Worm (Caenorhabditis elegans) whole organism, L1 larva: Measurements from ENCODE around the gene spat-3.

ENCODE experiments used
- C34B4.2 ChIP-seq: sonication (generic microtip); optimal IDR thresholded peaks from 2 replicates; lab custom pipeline; 2017; ENCODE audit warnings: mild to moderate bottlenecking, missing genetic modification characterization, missing compliant biosample characterization
- F16B12.6 ChIP-seq: fragments of 150-350 bp; optimal IDR thresholded peaks from 2 replicates; lab custom pipeline; 2014; ENCODE audit warnings: missing biosample characterization, missing genetic modification characterization
- Y116A8C.19 ChIP-seq: sonication (generic microtip); optimal IDR thresholded peaks from 2 replicates; lab custom pipeline; 2016; ENCODE audit warnings: missing compliant biosample characterization, missing genetic modification characterization, borderline replicate concordance
- aly-2 ChIP-seq: fragments of 150-350 bp; optimal IDR thresholded peaks from 2 replicates; lab custom pipeline; 2014; ENCODE audit warnings: missing biosample characterization, missing genetic modification characterization
- ceh-8 ChIP-seq: fragments of 200-800 bp; sonication (Bioruptor generic); optimal IDR thresholded peaks from 2 replicates; lab custom pipeline; 2018; ENCODE audit warnings: mild to moderate bottlenecking, missing genetic modification characterization, moderate library complexity, missing compliant biosample characterization
- ceh-82 ChIP-seq, 3 experiments: fragments of 150-350 bp in 1 of 3; sonication (generic microtip) in 2 of 3; optimal IDR thresholded peaks; 2 replicates each; lab custom pipeline; 2014 to 2017; ENCODE audit warnings: missing biosample characterization in 3 of 3, missing genetic modification characterization in 3 of 3
- ceh-88 ChIP-seq: fragments of 200-800 bp; sonication (Bioruptor generic); IDR thresholded peaks from 2 replicates; pipeline ENCODE4 v1.3.6; 2022; ENCODE audit warnings: missing genetic modification characterization, missing compliant biosample characterization
- ceh-90 ChIP-seq: sonication (generic microtip); optimal IDR thresholded peaks from 2 replicates; lab custom pipeline; 2016; ENCODE audit warnings: missing genetic modification characterization, missing compliant biosample characterization
- dpl-1 ChIP-seq, 3 experiments: fragments of 150-350 bp in 2 of 3; sonication (generic microtip) in 1 of 3; optimal IDR thresholded peaks; 2 replicates each; lab custom pipeline; 2014 to 2017; ENCODE audit warnings: missing biosample characterization in 3 of 3, missing genetic modification characterization in 3 of 3, missing genetic modification reagents in 3 of 3
- egl-13 ChIP-seq: sonication (generic microtip); optimal IDR thresholded peaks from 2 replicates; lab custom pipeline; 2016; ENCODE audit warnings: missing genotype, missing genetic modification reagents, missing genetic modification characterization, missing compliant biosample characterization
- elt-2 ChIP-seq: sonication (generic microtip); optimal IDR thresholded peaks from 2 replicates; lab custom pipeline; 2016; ENCODE audit warnings: missing genetic modification characterization, mild to moderate bottlenecking, inconsistent platforms, missing compliant biosample characterization, missing genetic modification reagents
- elt-3 ChIP-seq, 6 experiments: fragments of 150-350 bp in 1 of 6; sonication (generic microtip); optimal IDR thresholded peaks; 2 replicates each; lab custom pipeline; 2017 to 2018; ENCODE audit warnings: missing biosample characterization in 6 of 6, missing genetic modification characterization in 6 of 6, inconsistent platforms in 1 of 6
- ets-5 ChIP-seq: fragments of 200-800 bp; sonication (Bioruptor generic); IDR thresholded peaks from 2 replicates; pipeline ENCODE4 v1.3.6; 2022; ENCODE audit warnings: missing genetic modification characterization, missing compliant biosample characterization
- fkh-4 ChIP-seq: sonication (generic microtip); optimal IDR thresholded peaks from 2 replicates; lab custom pipeline; 2016; ENCODE audit warnings: missing compliant biosample characterization, missing genetic modification characterization, borderline replicate concordance
- hlh-17 ChIP-seq: fragments of 200-800 bp; sonication (Bioruptor generic); optimal IDR thresholded peaks from 2 replicates; lab custom pipeline; 2018; ENCODE audit warnings: missing genetic modification characterization, mild to moderate bottlenecking, missing compliant biosample characterization, moderate library complexity, borderline replicate concordance
- hlh-4 ChIP-seq: sonication (generic microtip); optimal IDR thresholded peaks from 2 replicates; lab custom pipeline; 2016; ENCODE audit warnings: mild to moderate bottlenecking, missing genetic modification characterization, missing compliant biosample characterization
- lin-13 ChIP-seq: fragments of 150-350 bp; optimal IDR thresholded peaks from 2 replicates; lab custom pipeline; 2014; ENCODE audit warnings: missing biosample characterization, missing genetic modification reagents, missing genetic modification characterization
- lin-15B ChIP-seq: fragments of 150-350 bp; sonication (generic microtip); optimal IDR thresholded peaks from 3 replicates; lab custom pipeline; 2014; ENCODE audit warnings: missing biosample characterization, missing genetic modification characterization
- lin-39 ChIP-seq: fragments of 150-350 bp; optimal IDR thresholded peaks from 2 replicates; lab custom pipeline; 2014; ENCODE audit warnings: missing biosample characterization, missing genetic modification reagents, missing genetic modification characterization
- lir-3 ChIP-seq: sonication (generic microtip); optimal IDR thresholded peaks from 2 replicates; lab custom pipeline; 2016; ENCODE audit warnings: mild to moderate bottlenecking, missing genetic modification characterization, moderate library complexity, missing compliant biosample characterization; ENCODE audit not compliant: poor library complexity
- mab-9 ChIP-seq: fragments of 200-800 bp; sonication (Bioruptor generic); IDR thresholded peaks from 2 replicates; pipeline ENCODE4 v1.3.6; 2022; ENCODE audit warnings: missing genetic modification reagents, missing genetic modification characterization, missing compliant biosample characterization
- mef-2 ChIP-seq: fragments of 150-350 bp; optimal IDR thresholded peaks from 2 replicates; lab custom pipeline; 2014; ENCODE audit warnings: missing biosample characterization, missing genetic modification characterization
- mep-1 ChIP-seq: fragments of 150-350 bp; optimal IDR thresholded peaks from 2 replicates; lab custom pipeline; 2014; ENCODE audit warnings: missing biosample characterization, missing genetic modification characterization
- nhr-11 ChIP-seq: fragments of 150-350 bp; optimal IDR thresholded peaks from 2 replicates; lab custom pipeline; 2014; ENCODE audit warnings: missing biosample characterization, missing genetic modification characterization
- nhr-20 ChIP-seq: sonication (generic microtip); optimal IDR thresholded peaks from 2 replicates; lab custom pipeline; 2016; ENCODE audit warnings: mild to moderate bottlenecking, missing genetic modification characterization, missing compliant biosample characterization
- nhr-237 ChIP-seq: fragments of 150-350 bp; optimal IDR thresholded peaks from 2 replicates; lab custom pipeline; 2014; ENCODE audit warnings: missing biosample characterization, missing genetic modification characterization
- nhr-47 ChIP-seq: sonication (generic microtip); optimal IDR thresholded peaks from 2 replicates; lab custom pipeline; 2016; ENCODE audit warnings: mild to moderate bottlenecking, missing genetic modification characterization, moderate library complexity, missing compliant biosample characterization
- nhr-71 ChIP-seq: sonication (generic microtip); optimal IDR thresholded peaks from 2 replicates; lab custom pipeline; 2016; ENCODE audit warnings: mild to moderate bottlenecking, missing genetic modification characterization, moderate library complexity, missing compliant biosample characterization
- nhr-77 ChIP-seq: fragments of 150-350 bp; optimal IDR thresholded peaks from 2 replicates; lab custom pipeline; 2014; ENCODE audit warnings: missing biosample characterization, missing genetic modification characterization
- nhr-84 ChIP-seq: sonication (generic microtip); optimal IDR thresholded peaks from 2 replicates; lab custom pipeline; 2017; ENCODE audit warnings: missing biosample characterization, missing genetic modification characterization
- nhr-85 ChIP-seq: sonication (generic microtip); peaks from one replicate; lab custom pipeline; 2016; ENCODE audit warnings: missing genetic modification characterization, inconsistent platforms, missing compliant biosample characterization
- nhr-90 ChIP-seq: sonication (generic microtip); optimal IDR thresholded peaks from 2 replicates; lab custom pipeline; 2016; ENCODE audit warnings: mild to moderate bottlenecking, missing genetic modification characterization, missing compliant biosample characterization; ENCODE audit not compliant: poor library complexity
- pag-3 ChIP-seq: sonication (generic microtip); optimal IDR thresholded peaks from 2 replicates; lab custom pipeline; 2017; ENCODE audit warnings: missing genetic modification characterization, mild to moderate bottlenecking, missing compliant biosample characterization, antibody characterized with exemption, borderline replicate concordance; ENCODE audit not compliant: insufficient read depth
- pax-3 ChIP-seq: fragments of 200-800 bp; sonication (Bioruptor generic); optimal IDR thresholded peaks from 2 replicates; lab custom pipeline; 2018; ENCODE audit warnings: mild to moderate bottlenecking, missing genetic modification characterization, moderate library complexity, missing compliant biosample characterization
- sox-4 ChIP-seq: sonication (generic microtip); optimal IDR thresholded peaks from 2 replicates; lab custom pipeline; 2016; ENCODE audit warnings: missing genetic modification characterization, missing compliant biosample characterization
- unc-130 ChIP-seq: fragments of 150-350 bp; optimal IDR thresholded peaks from 2 replicates; lab custom pipeline; 2017; ENCODE audit warnings: missing biosample characterization, missing genetic modification characterization, inconsistent platforms
- unc-30 ChIP-seq: sonication (generic microtip); optimal IDR thresholded peaks from 2 replicates; lab custom pipeline; 2017; ENCODE audit warnings: missing biosample characterization, missing genetic modification characterization
- unc-62 ChIP-seq: fragments of 150-350 bp; optimal IDR thresholded peaks from 2 replicates; lab custom pipeline; 2014; ENCODE audit warnings: missing biosample characterization, missing genetic modification reagents, missing genetic modification characterization
- unc-86 ChIP-seq: sonication (generic microtip); optimal IDR thresholded peaks from 2 replicates; lab custom pipeline; 2016; ENCODE audit warnings: missing genetic modification characterization, missing compliant biosample characterization
- zag-1 ChIP-seq: fragments of 150-350 bp; optimal IDR thresholded peaks from 2 replicates; lab custom pipeline; 2014; ENCODE audit warnings: missing biosample characterization, missing genetic modification characterization
- ztf-4 ChIP-seq: fragments of 150-350 bp; optimal IDR thresholded peaks from 2 replicates; lab custom pipeline; 2014; ENCODE audit warnings: missing biosample characterization, missing genetic modification characterization

Gene spat-3

DNA sequence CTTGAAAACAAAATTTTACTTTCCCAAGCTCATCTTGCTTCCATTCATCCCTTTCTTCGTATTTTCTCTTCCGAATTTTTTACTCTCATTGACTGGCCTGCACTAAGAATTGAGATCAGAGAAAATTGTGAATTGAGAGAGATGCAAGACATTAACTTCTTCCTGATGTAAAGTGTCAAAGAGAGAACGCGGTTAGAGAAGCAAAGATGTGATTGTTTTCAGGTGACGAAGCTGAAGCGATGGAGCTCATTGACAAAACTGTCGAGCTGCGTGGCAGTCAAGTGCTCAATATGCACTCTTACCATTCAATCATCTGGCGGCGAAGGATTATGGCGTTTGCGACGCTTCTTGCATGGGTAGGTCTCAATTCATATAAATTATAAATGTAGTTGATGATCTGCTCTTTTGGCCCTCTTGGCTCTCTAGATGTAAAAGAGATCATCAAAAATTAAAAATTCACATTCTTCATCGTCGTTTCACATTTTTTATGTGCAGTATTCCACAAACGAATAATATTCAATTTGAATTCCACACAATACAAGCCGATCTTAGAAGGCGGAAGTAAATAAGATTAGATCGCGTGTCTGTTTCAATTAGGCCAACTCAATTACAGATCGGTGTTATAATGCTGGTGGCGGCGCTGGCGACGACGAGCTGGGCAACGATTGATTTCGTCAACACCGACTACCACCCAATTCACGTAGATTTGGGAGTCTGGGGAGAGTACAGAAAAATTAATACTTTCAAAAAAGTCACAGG, 23.3 kb upstream of the spat-3 start (continued):
- TF ChIP-seq ceh-82 (tag; optimal IDR thresholded peaks at IDR 0.05; lab: Kevin White, UChicago) (no peak), fkh-4 (tag; lab: Kevin White, UChicago) (no peak), C34B4.2 (tag; lab: Kevin White, UChicago) (no peak), lin-39 (tag; lab: Kevin White, UChicago) (no peak), hlh-17 (no peak), ceh-88 (GFP tag; lab: Robert Waterston, UW) (no peak), ceh-8 (GFP tag; lab: Kevin White, UChicago) (no peak), unc-130 (tag; lab: Kevin White, UChicago) (no peak), pax-3 (tag; lab: Kevin White, UChicago) (no peak), unc-62 (GFP tag; lab: Kevin White, UChicago) (no peak), elt-2 (tag; lab: Kevin White, UChicago) (no peak), pag-3 (tag; lab: Kevin White, UChicago) (no peak), aly-2 (tag; lab: Kevin White, UChicago) (no peak), egl-13 (peak; percentile 20), ceh-90 (no peak), nhr-71 (tag; lab: Kevin White, UChicago) (no peak), mep-1 (tag; lab: Kevin White, UChicago) (peak; percentile 7), nhr-11 (tag; lab: Kevin White, UChicago) (no peak), nhr-90 (no peak), elt-3 (tag; optimal IDR thresholded peaks at IDR 0.05; lab: Kevin White, UChicago) (no peak), lin-15B (tag; lab: Kevin White, UChicago) (no peak), Y116A8C.19 (tag; lab: Kevin White, UChicago) (no peak), mef-2 (no peak), zag-1 (tag; lab: Kevin White, UChicago) (no peak), lir-3 (tag; lab: Kevin White, UChicago) (no peak), nhr-47 (tag; lab: Kevin White, UChicago) (peak; percentile 10), nhr-77 (tag; lab: Kevin White, UChicago) (no peak), mab-9 (GFP tag; lab: Robert Waterston, UW) (no peak), unc-86 (tag; lab: Kevin White, UChicago) (peak; percentile 37), nhr-20 (tag; lab: Kevin White, UChicago) (no peak), nhr-84 (no peak), ets-5 (GFP tag; lab: Robert Waterston, UW) (no peak), unc-30 (tag; lab: Kevin White, UChicago) (no peak), dpl-1 (GFP tag; optimal IDR thresholded peaks at IDR 0.05; lab: Kevin White, UChicago) (no peak), ztf-4 (tag; lab: Kevin White, UChicago) (no peak)

- TF ChIP-seq sox-4 (tag; lab: Kevin White, UChicago) (no peak), Y116A8C.19 (tag; lab: Kevin White, UChicago) (no peak), nhr-237 (tag; lab: Kevin White, UChicago) (no peak), F16B12.6 (no peak), unc-62 (GFP tag; lab: Kevin White, UChicago) (no peak), nhr-85 (tag; lab: Kevin White, UChicago) (no peak), lin-13 (GFP tag; lab: Kevin White, UChicago) (no peak), ets-5 (GFP tag; lab: Robert Waterston, UW) (no peak), hlh-4 (tag; lab: Kevin White, UChicago) (peak; percentile 74)
Measured at ce11 chrX:4628350-4628749, 22.6 kb upstream of the spat-3 start.
